Worm (Caenorhabditis elegans) whole organism, young adult: ENCODE data around the gene C45B11.8.
A peak's percentile ranks its signal among the peaks of the same experiment; 100 is the strongest.

Experiments used
- B0035.1 ChIP-seq: sonication (generic microtip); optimal IDR thresholded peaks from 2 replicates; lab custom pipeline; 2016; ENCODE audit warnings: missing genetic modification characterization, mild to moderate bottlenecking, missing compliant biosample characterization, missing genotype, missing genetic modification reagents
- B0336.3 ChIP-seq: fragments of 200-800 bp; sonication (Bioruptor generic); IDR thresholded peaks from 2 replicates; pipeline ENCODE4 v1.3.6; 2022; ENCODE audit warnings: missing genetic modification characterization, missing compliant biosample characterization
- F10E7.11 ChIP-seq: sonication (generic microtip); optimal IDR thresholded peaks from 2 replicates; lab custom pipeline; 2017; ENCODE audit warnings: mild to moderate bottlenecking, missing genetic modification characterization, moderate library complexity, missing compliant biosample characterization
- F22D6.2 ChIP-seq: sonication (generic microtip); optimal IDR thresholded peaks from 2 replicates; lab custom pipeline; 2016; ENCODE audit warnings: mild to moderate bottlenecking, missing genetic modification characterization, missing compliant biosample characterization
- K11D2.4 ChIP-seq: fragments of 200-800 bp; sonication (Bioruptor generic); IDR thresholded peaks from 2 replicates; pipeline ENCODE4 v1.3.6; 2022; ENCODE audit warnings: missing genetic modification reagents, missing genetic modification characterization, missing compliant biosample characterization
- K12H6.12 ChIP-seq: fragments of 200-800 bp; sonication (Bioruptor generic); optimal IDR thresholded peaks from 2 replicates; lab custom pipeline; 2018; ENCODE audit warnings: mild to moderate bottlenecking, missing genetic modification characterization, missing compliant biosample characterization
- T26A5.8 ChIP-seq: sonication (generic microtip); optimal IDR thresholded peaks from 2 replicates; lab custom pipeline; 2016; ENCODE audit warnings: missing genetic modification characterization, missing compliant biosample characterization
- Y79H2A.3 ChIP-seq: fragments of 200-800 bp; sonication (Bioruptor generic); conservative IDR thresholded peaks from 2 replicates; pipeline ENCODE4 v1.3.6; 2022; ENCODE audit warnings: missing genetic modification reagents, missing genetic modification characterization, missing compliant biosample characterization
- Y95B8A.8 ChIP-seq: fragments of 200-800 bp; sonication (Bioruptor generic); IDR thresholded peaks from 2 replicates; pipeline ENCODE4 v1.3.6; 2022; ENCODE audit warnings: missing genetic modification reagents, missing genetic modification characterization, missing compliant biosample characterization
- ZK185.1 ChIP-seq: sonication (generic microtip); optimal IDR thresholded peaks from 2 replicates; lab custom pipeline; 2016; ENCODE audit warnings: mild to moderate bottlenecking, missing genetic modification characterization, missing compliant biosample characterization; ENCODE audit not compliant: poor library complexity, severe bottlenecking
- attf-5 ChIP-seq: fragments of 200-800 bp; sonication (Bioruptor generic); optimal IDR thresholded peaks from 2 replicates; lab custom pipeline; 2018; ENCODE audit warnings: mild to moderate bottlenecking, missing genetic modification characterization, missing compliant biosample characterization
- attf-6 ChIP-seq: fragments of 200-800 bp; sonication (Bioruptor generic); IDR thresholded peaks from 2 replicates; pipeline ENCODE4 v1.3.6; 2022; ENCODE audit warnings: missing genetic modification reagents, missing genetic modification characterization, missing compliant biosample characterization
- cebp-1 ChIP-seq, 2 experiments: fragments of 200-800 bp in 1 of 2; sonication (Bioruptor generic) in 1 of 2; sonication (generic microtip) in 1 of 2; IDR thresholded peaks in 1 of 2; optimal IDR thresholded peaks in 1 of 2; 2 replicates each; pipeline versions ENCODE4 v1.3.6 to Lab custom; 2017 to 2022; ENCODE audit warnings: missing compliant biosample characterization in 2 of 2, missing genetic modification characterization in 2 of 2, mild to moderate bottlenecking in 1 of 2, missing genetic modification reagents in 1 of 2, moderate library complexity in 1 of 2
- ceh-58 ChIP-seq: fragments of 200-800 bp; sonication (Bioruptor generic); IDR thresholded peaks from 2 replicates; pipeline ENCODE4 v1.3.6; 2022; ENCODE audit warnings: missing genetic modification characterization, missing compliant biosample characterization
- ceh-91 ChIP-seq: fragments of 200-800 bp; sonication (Bioruptor generic); IDR thresholded peaks from 2 replicates; pipeline ENCODE4 v1.3.6; 2022; ENCODE audit warnings: missing genetic modification reagents, missing genetic modification characterization, missing compliant biosample characterization
- chd-7 ChIP-seq: sonication (generic microtip); optimal IDR thresholded peaks from 2 replicates; lab custom pipeline; 2016; ENCODE audit warnings: mild to moderate bottlenecking, missing genetic modification characterization, moderate library complexity, missing compliant biosample characterization
- dpl-1 ChIP-seq: fragments of 150-350 bp; optimal IDR thresholded peaks from 2 replicates; lab custom pipeline; 2014; ENCODE audit warnings: missing biosample characterization, missing genetic modification reagents, missing genetic modification characterization
- efl-1 ChIP-seq: fragments of 150-350 bp; optimal IDR thresholded peaks from 2 replicates; lab custom pipeline; 2014; ENCODE audit warnings: missing biosample characterization, missing genetic modification reagents, missing genetic modification characterization
- egrh-3 ChIP-seq: fragments of 200-800 bp; sonication (Bioruptor generic); IDR thresholded peaks from 2 replicates; pipeline ENCODE4 v1.3.6; 2022; ENCODE audit warnings: missing genetic modification reagents, missing genetic modification characterization, missing compliant biosample characterization
- ets-4 ChIP-seq: fragments of 200-800 bp; sonication (Bioruptor generic); optimal IDR thresholded peaks from 2 replicates; lab custom pipeline; 2018; ENCODE audit warnings: mild to moderate bottlenecking, missing genetic modification characterization, missing compliant biosample characterization
- gei-17 ChIP-seq: fragments of 200-800 bp; sonication (Bioruptor generic); optimal IDR thresholded peaks from 2 replicates; lab custom pipeline; 2018; ENCODE audit warnings: mild to moderate bottlenecking, missing genetic modification characterization, missing compliant biosample characterization
- him-1 ChIP-seq: sonication (generic microtip); optimal IDR thresholded peaks from 2 replicates; lab custom pipeline; 2016; ENCODE audit warnings: missing genotype, missing genetic modification reagents, missing genetic modification characterization, missing compliant biosample characterization
- hmg-1.2 ChIP-seq: fragments of 200-800 bp; sonication (Bioruptor generic); IDR thresholded peaks from 2 replicates; pipeline ENCODE4 v1.3.6; 2022; ENCODE audit warnings: missing genetic modification reagents, missing genetic modification characterization, missing compliant biosample characterization
- hmg-20 ChIP-seq: fragments of 200-800 bp; sonication (Bioruptor generic); IDR thresholded peaks from 2 replicates; pipeline ENCODE4 v1.3.6; 2022; ENCODE audit warnings: missing genetic modification reagents, missing genetic modification characterization, missing compliant biosample characterization
- hsf-1 ChIP-seq: fragments of 200-800 bp; sonication (Bioruptor generic); IDR thresholded peaks from 2 replicates; pipeline ENCODE4 v1.3.6; 2022; ENCODE audit warnings: missing genetic modification reagents, missing genetic modification characterization, missing compliant biosample characterization
- let-607 ChIP-seq, 2 experiments: fragments of 200-800 bp in 1 of 2; sonication (Bioruptor generic) in 1 of 2; sonication (generic microtip) in 1 of 2; optimal IDR thresholded peaks; 2 replicates each; lab custom pipeline; 2016 to 2018; ENCODE audit warnings: mild to moderate bottlenecking in 2 of 2, missing compliant biosample characterization in 2 of 2, missing genetic modification characterization in 2 of 2, moderate library complexity in 2 of 2, missing genotype in 1 of 2
- lsy-27 ChIP-seq: sonication (generic microtip); optimal IDR thresholded peaks from 2 replicates; lab custom pipeline; 2017; ENCODE audit warnings: missing genetic modification characterization, mild to moderate bottlenecking, missing compliant biosample characterization, antibody characterized with exemption, missing genotype, borderline replicate concordance; ENCODE audit not compliant: insufficient read depth
- madf-10 ChIP-seq: sonication (generic microtip); optimal IDR thresholded peaks from 2 replicates; lab custom pipeline; 2016; ENCODE audit warnings: mild to moderate bottlenecking, missing genetic modification characterization, missing compliant biosample characterization
- madf-6 ChIP-seq: fragments of 200-800 bp; sonication (Bioruptor generic); IDR thresholded peaks from 2 replicates; pipeline ENCODE4 v1.3.6; 2022; ENCODE audit warnings: missing genetic modification reagents, missing genetic modification characterization, missing compliant biosample characterization
- mcd-1 ChIP-seq: fragments of 200-800 bp; sonication (Bioruptor generic); IDR thresholded peaks from 2 replicates; pipeline ENCODE4 v1.3.6; 2022; ENCODE audit warnings: missing genetic modification reagents, missing genetic modification characterization, missing compliant biosample characterization
- mel-28 ChIP-seq: sonication (generic microtip); optimal IDR thresholded peaks from 2 replicates; lab custom pipeline; 2016; ENCODE audit warnings: borderline replicate concordance, mild to moderate bottlenecking, missing genetic modification characterization, missing compliant biosample characterization
- pbrm-1 ChIP-seq: fragments of 200-800 bp; sonication (Bioruptor generic); IDR thresholded peaks from 2 replicates; pipeline ENCODE4 v1.3.6; 2022; ENCODE audit warnings: missing genetic modification reagents, missing genetic modification characterization, missing compliant biosample characterization
- pha-4 ChIP-seq: fragments of 150-350 bp; sonication (generic microtip); optimal IDR thresholded peaks from 2 replicates; lab custom pipeline; 2014; ENCODE audit warnings: missing biosample characterization, missing genetic modification reagents, missing genetic modification characterization
- repo-1 ChIP-seq: sonication (generic microtip); optimal IDR thresholded peaks from 2 replicates; lab custom pipeline; 2017; ENCODE audit warnings: mild to moderate bottlenecking, missing genetic modification characterization, missing compliant biosample characterization
- sdz-38 ChIP-seq: sonication (generic microtip); optimal IDR thresholded peaks from 2 replicates; lab custom pipeline; 2016; ENCODE audit warnings: missing genotype, missing genetic modification characterization, missing compliant biosample characterization
- sea-2 ChIP-seq: fragments of 200-800 bp; sonication (Bioruptor generic); IDR thresholded peaks from 2 replicates; pipeline ENCODE4 v1.3.6; 2022; ENCODE audit warnings: missing genetic modification characterization, missing compliant biosample characterization
- snpc-1.3 ChIP-seq: sonication (generic microtip); optimal IDR thresholded peaks from 2 replicates; lab custom pipeline; 2017; ENCODE audit warnings: missing genetic modification characterization, mild to moderate bottlenecking, missing compliant biosample characterization, antibody characterized with exemption, moderate library complexity, missing genotype, missing genetic modification reagents; ENCODE audit not compliant: insufficient read depth
- snpc-4 ChIP-seq, 5 experiments: fragments of 150-350 bp in 1 of 5; sonication (generic microtip) in 4 of 5; optimal IDR thresholded peaks; 2 replicates each; lab custom pipeline; 2014 to 2018; ENCODE audit warnings: missing genetic modification characterization in 5 of 5, missing biosample characterization in 3 of 5, antibody characterized with exemption in 2 of 5, mild to moderate bottlenecking in 2 of 5, missing compliant biosample characterization in 2 of 5, missing genotype in 2 of 5, moderate library complexity in 2 of 5, missing genetic modification reagents in 1 of 5
- sptf-2 ChIP-seq: fragments of 200-800 bp; sonication (Bioruptor generic); optimal IDR thresholded peaks from 2 replicates; lab custom pipeline; 2018; ENCODE audit warnings: mild to moderate bottlenecking, missing genetic modification characterization, missing compliant biosample characterization
- tbp1 ChIP-seq: fragments of 200-800 bp; sonication (Bioruptor generic); optimal IDR thresholded peaks from 2 replicates; lab custom pipeline; 2018; ENCODE audit warnings: mild to moderate bottlenecking, missing genetic modification characterization, missing compliant biosample characterization
- tlf-1 ChIP-seq: fragments of 200-800 bp; sonication (Bioruptor generic); optimal IDR thresholded peaks from 2 replicates; lab custom pipeline; 2018; ENCODE audit warnings: mild to moderate bottlenecking, missing genetic modification characterization, missing compliant biosample characterization
- unc-62 ChIP-seq: fragments of 150-350 bp; optimal IDR thresholded peaks from 2 replicates; lab custom pipeline; 2014; ENCODE audit warnings: missing biosample characterization, missing genetic modification reagents, missing genetic modification characterization
- zfh-2 ChIP-seq: fragments of 200-800 bp; sonication (Bioruptor generic); conservative IDR thresholded peaks from 2 replicates; pipeline ENCODE4 v1.3.6; 2022; ENCODE audit warnings: missing genetic modification reagents, missing genetic modification characterization, missing compliant biosample characterization
- ztf-22 ChIP-seq: fragments of 200-800 bp; sonication (Bioruptor generic); optimal IDR thresholded peaks from 2 replicates; lab custom pipeline; 2018; ENCODE audit warnings: mild to moderate bottlenecking, missing genetic modification characterization, moderate library complexity, missing compliant biosample characterization
- ztf-26 ChIP-seq: sonication (generic microtip); optimal IDR thresholded peaks from 2 replicates; lab custom pipeline; 2017; ENCODE audit warnings: missing genetic modification characterization, missing compliant biosample characterization
- ztf-28 ChIP-seq: fragments of 200-800 bp; sonication (Bioruptor generic); IDR thresholded peaks from 2 replicates; pipeline ENCODE4 v1.3.6; 2022; ENCODE audit warnings: missing genetic modification reagents, missing genetic modification characterization, missing compliant biosample characterization
- ztf-6 ChIP-seq: fragments of 200-800 bp; sonication (Bioruptor generic); IDR thresholded peaks from 2 replicates; pipeline ENCODE4 v1.3.6; 2022; ENCODE audit warnings: missing genetic modification reagents, missing genetic modification characterization, missing compliant biosample characterization

Gene C45B11.8

ce11 chrV:11009124-11009524, 31.4 kb upstream of the C45B11.8 start (continued):
- TF ChIP-seq ets-4 (GFP tag; lab: Kevin White, UChicago) = peak; percentile 73
- TF ChIP-seq snpc-1.3 (tag; lab: Kevin White, UChicago) = no peak
- no peak for TF ChIP-seq madf-6 (GFP tag; lab: Robert Waterston, UW)
- peak; percentile 2 for TF ChIP-seq tbp1 (GFP tag; lab: Kevin White, UChicago)
- TF ChIP-seq egrh-3 (GFP tag; lab: Robert Waterston, UW) = no peak
- no peak for TF ChIP-seq hsf-1 (GFP tag; lab: Robert Waterston, UW)
- no peak for TF ChIP-seq tlf-1 (GFP tag; lab: Kevin White, UChicago)
- TF ChIP-seq pbrm-1 = 0 out of 2 replicates have a peak, but pooled peaks have one; percentile 7
- no peak for TF ChIP-seq repo-1 (tag; lab: Kevin White, UChicago)
- no peak for TF ChIP-seq dpl-1
- no peak for TF ChIP-seq efl-1 (GFP tag; lab: Kevin White, UChicago)
- no peak for TF ChIP-seq T26A5.8 (tag; lab: Kevin White, UChicago)
- no peak for TF ChIP-seq cebp-1 (GFP tag; IDR thresholded peaks at IDR 0.05; lab: Robert Waterston, UW)
- TF ChIP-seq cebp-1 (tag; optimal IDR thresholded peaks at IDR 0.05; lab: Kevin White, UChicago) = peak; percentile 22
- no peak for TF ChIP-seq Y95B8A.8 (GFP tag; lab: Robert Waterston, UW)
- no peak for TF ChIP-seq sea-2 (GFP tag; lab: Robert Waterston, UW)
- no peak for TF ChIP-seq him-1 (tag; lab: Kevin White, UChicago)
- peak; percentile 13 for TF ChIP-seq madf-10
- TF ChIP-seq unc-62 (GFP tag; lab: Kevin White, UChicago) = peak; percentile 35
- no peak for TF ChIP-seq sdz-38 (tag; lab: Kevin White, UChicago)
- no peak for TF ChIP-seq ceh-58 (GFP tag; lab: Robert Waterston, UW)
- TF ChIP-seq let-607 (tag; optimal IDR thresholded peaks at IDR 0.05; lab: Kevin White, UChicago) = peak in 1 of 2 experiments; percentile 74
- no peak for TF ChIP-seq mel-28 (tag; lab: Kevin White, UChicago)
- no peak for TF ChIP-seq ztf-6
- no peak for TF ChIP-seq chd-7
- TF ChIP-seq B0035.1 (tag; lab: Kevin White, UChicago) = no peak
- TF ChIP-seq F10E7.11 (tag; lab: Kevin White, UChicago) = no peak
- TF ChIP-seq hmg-20 (GFP tag; lab: Robert Waterston, UW) = no peak
- no peak for TF ChIP-seq Y79H2A.3
- no peak for TF ChIP-seq hmg-1.2 (GFP tag; lab: Robert Waterston, UW)
- no peak for TF ChIP-seq ZK185.1 (tag; lab: Kevin White, UChicago)
- TF ChIP-seq F22D6.2 = peak; percentile 8
- TF ChIP-seq attf-6 = no peak

DNA sequence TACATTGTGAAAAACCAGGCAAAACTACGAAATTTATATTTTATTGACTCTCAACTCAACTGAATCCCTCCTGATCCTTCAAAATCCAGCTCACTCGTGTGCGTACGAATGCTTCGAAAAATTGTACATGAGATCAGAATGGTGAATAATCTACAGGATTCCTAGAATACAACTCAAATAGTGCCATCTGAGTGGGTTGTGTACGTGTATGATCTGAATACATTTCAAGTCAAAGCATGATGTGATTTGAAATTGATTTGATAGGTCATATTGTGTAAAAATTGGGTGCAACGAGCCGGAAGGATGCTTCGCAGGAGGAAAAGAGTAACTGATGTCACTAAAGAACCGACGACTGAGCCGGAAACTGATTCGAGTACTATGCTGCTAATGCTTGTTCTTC, 29.8 kb upstream of the C45B11.8 start:
- no peak for TF ChIP-seq K11D2.4 (GFP tag; lab: Robert Waterston, UW)
- no peak for TF ChIP-seq lsy-27 (tag; lab: Kevin White, UChicago)
- TF ChIP-seq ztf-28 (GFP tag; lab: Robert Waterston, UW) = no peak
- TF ChIP-seq attf-6 = no peak
- TF ChIP-seq ceh-91 = no peak
- TF ChIP-seq mcd-1 (GFP tag; lab: Robert Waterston, UW) = no peak
- TF ChIP-seq attf-5 (GFP tag; lab: Kevin White, UChicago) = no peak
- no peak for TF ChIP-seq pha-4 (tag; lab: Kevin White, UChicago)
- no peak for TF ChIP-seq ztf-26 (tag; lab: Kevin White, UChicago)
- no peak for TF ChIP-seq B0336.3 (GFP tag; lab: Robert Waterston, UW)
- TF ChIP-seq zfh-2 (GFP tag; lab: Robert Waterston, UW) = no peak
- no peak for TF ChIP-seq gei-17 (GFP tag; lab: Kevin White, UChicago)
- TF ChIP-seq snpc-4 (GFP tag; optimal IDR thresholded peaks at IDR 0.05; lab: Kevin White, UChicago) = no peak
- TF ChIP-seq snpc-4 (tag; optimal IDR thresholded peaks at IDR 0.05; lab: Kevin White, UChicago) = no peak
- TF ChIP-seq K12H6.12 = no peak
- no peak for TF ChIP-seq sptf-2
- TF ChIP-seq ztf-22 = no peak
